Worm (Caenorhabditis elegans) whole organism, midembryonic: ENCODE measurements around the gene C02G6.3.

Experiments
- T22C8.4 ChIP-seq: fragments of 200-800 bp; sonication (Bioruptor generic); IDR thresholded peaks from 2 replicates; pipeline ENCODE4 v1.3.6; 2022; ENCODE audit warnings: missing genetic modification characterization, missing compliant biosample characterization
- cog-1 ChIP-seq: sonication (generic microtip); optimal IDR thresholded peaks from 2 replicates; lab custom pipeline; 2016; ENCODE audit warnings: missing genetic modification characterization, missing compliant biosample characterization
- flt-1 ChIP-seq: fragments of 200-800 bp; sonication (Bioruptor generic); IDR thresholded peaks from 2 replicates; pipeline ENCODE4 v1.3.6; 2022; ENCODE audit warnings: missing genetic modification characterization, missing compliant biosample characterization
- klf-2 ChIP-seq: fragments of 200-800 bp; sonication (Bioruptor generic); conservative IDR thresholded peaks from 2 replicates; pipeline ENCODE4 v1.3.6; 2022; ENCODE audit warnings: missing genetic modification reagents, missing genetic modification characterization, missing compliant biosample characterization
- ref-1 ChIP-seq: fragments of 200-800 bp; sonication (Bioruptor generic); conservative IDR thresholded peaks from 2 replicates; pipeline ENCODE4 v1.3.6; 2022; ENCODE audit warnings: missing genetic modification reagents, missing genetic modification characterization, missing compliant biosample characterization
- tab-1 ChIP-seq: fragments of 200-800 bp; sonication (Bioruptor generic); IDR thresholded peaks from 2 replicates; pipeline ENCODE4 v1.3.6; 2022; ENCODE audit warnings: missing genetic modification characterization, missing compliant biosample characterization
- ztf-23 ChIP-seq: fragments of 200-800 bp; sonication (Bioruptor generic); IDR thresholded peaks from 2 replicates; pipeline ENCODE4 v1.3.6; 2022; ENCODE audit warnings: missing genetic modification reagents, missing genetic modification characterization, missing compliant biosample characterization

DNA sequence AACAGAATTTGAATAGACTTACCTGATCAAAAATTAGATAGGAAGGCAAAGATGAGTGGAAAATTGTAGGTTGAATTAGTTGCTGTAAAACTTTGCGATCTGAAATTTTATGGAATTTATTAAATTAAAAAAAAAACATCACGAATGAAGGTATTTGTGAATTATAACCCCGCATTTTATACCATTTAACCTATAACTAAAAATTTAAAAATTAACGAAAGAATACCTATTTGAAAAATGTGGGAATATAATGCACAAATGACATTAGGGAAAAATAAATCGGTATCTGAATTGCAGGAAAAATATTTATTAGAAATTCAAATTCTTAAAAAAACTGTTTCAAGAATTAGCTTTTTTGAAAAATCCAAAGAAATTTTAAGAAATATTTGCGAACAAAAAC is 10.9 kb upstream of the C02G6.3 start, which contains the start of gene F26F12.4:
- TF ChIP-seq ztf-23, result no peak
- no peak for TF ChIP-seq flt-1 (GFP tag; lab: Robert Waterston, UW)
- no peak for TF ChIP-seq tab-1 (GFP tag; lab: Robert Waterston, UW)
- TF ChIP-seq klf-2 (GFP tag; lab: Robert Waterston, UW), result no peak
- no peak for TF ChIP-seq T22C8.4 (GFP tag; lab: Robert Waterston, UW)
- TF ChIP-seq ref-1, result no peak
- no peak for TF ChIP-seq cog-1 (tag; lab: Kevin White, UChicago)
